Fruit fly (Drosophila melanogaster) whole organism, pupa: ENCODE data around the gene Pxd.

Experiments
- CG10348 ChIP-seq: fragments of 200-800 bp; sonication (Bioruptor generic); IDR thresholded peaks from 2 replicates; pipeline ENCODE4 v1.3.6; 2022; ENCODE audit warnings: missing biosample characterization, missing genetic modification characterization
- CG15710 ChIP-seq: fragments of 200-800 bp; sonication (Bioruptor generic); optimal IDR thresholded peaks from 2 replicates; lab custom pipeline; 2018; ENCODE audit warnings: missing biosample characterization, mild to moderate bottlenecking, missing genetic modification characterization, moderate library complexity
- CG17806 ChIP-seq: fragments of 200-800 bp; sonication (Bioruptor generic); optimal IDR thresholded peaks from 2 replicates; lab custom pipeline; 2018; ENCODE audit warnings: missing biosample characterization, mild to moderate bottlenecking, missing genetic modification characterization, moderate library complexity
- CG32121 ChIP-seq: fragments of 200-800 bp; sonication (Bioruptor generic); IDR thresholded peaks from 2 replicates; pipeline ENCODE4 v1.3.6; 2022; ENCODE audit warnings: missing biosample characterization, missing genetic modification characterization
- CG4496 ChIP-seq: fragments of 200-800 bp; sonication (Bioruptor generic); IDR thresholded peaks from 3 replicates; pipeline ENCODE4 v1.3.6; 2022; ENCODE audit warnings: missing biosample characterization, missing genetic modification characterization
- CG8159 ChIP-seq: fragments of 200-800 bp; sonication (Bioruptor generic); optimal IDR thresholded peaks from 3 replicates; lab custom pipeline; 2018; ENCODE audit warnings: missing biosample characterization, mild to moderate bottlenecking, missing genetic modification characterization, moderate library complexity
- CG8301 ChIP-seq: fragments of 200-800 bp; sonication (Bioruptor generic); optimal IDR thresholded peaks from 2 replicates; lab custom pipeline; 2018; ENCODE audit warnings: missing biosample characterization, mild to moderate bottlenecking, missing genetic modification characterization
- CG9948 ChIP-seq: fragments of 200-800 bp; sonication (Bioruptor generic); optimal IDR thresholded peaks from 2 replicates; lab custom pipeline; 2018; ENCODE audit warnings: missing biosample characterization, mild to moderate bottlenecking, missing genetic modification characterization, moderate library complexity
- EcR ChIP-seq: fragments of 200-800 bp; sonication (Bioruptor generic); optimal IDR thresholded peaks from 3 replicates; lab custom pipeline; 2019; ENCODE audit warnings: missing biosample characterization, missing genetic modification characterization, mild to moderate bottlenecking, moderate library complexity, missing genetic modification reagents
- Pif1A ChIP-seq: fragments of 200-800 bp; sonication (Bioruptor generic); optimal IDR thresholded peaks from 3 replicates; lab custom pipeline; 2016; ENCODE audit warnings: missing biosample characterization, missing genetic modification characterization
- Pif1B ChIP-seq: fragments of 200-800 bp; sonication (Bioruptor generic); optimal IDR thresholded peaks from 3 replicates; lab custom pipeline; 2016; ENCODE audit warnings: missing biosample characterization, missing genetic modification characterization
- gl ChIP-seq: fragments of 200-800 bp; sonication (Bioruptor generic); optimal IDR thresholded peaks from 2 replicates; lab custom pipeline; 2018; ENCODE audit warnings: missing biosample characterization, mild to moderate bottlenecking, missing genetic modification characterization

DNA sequence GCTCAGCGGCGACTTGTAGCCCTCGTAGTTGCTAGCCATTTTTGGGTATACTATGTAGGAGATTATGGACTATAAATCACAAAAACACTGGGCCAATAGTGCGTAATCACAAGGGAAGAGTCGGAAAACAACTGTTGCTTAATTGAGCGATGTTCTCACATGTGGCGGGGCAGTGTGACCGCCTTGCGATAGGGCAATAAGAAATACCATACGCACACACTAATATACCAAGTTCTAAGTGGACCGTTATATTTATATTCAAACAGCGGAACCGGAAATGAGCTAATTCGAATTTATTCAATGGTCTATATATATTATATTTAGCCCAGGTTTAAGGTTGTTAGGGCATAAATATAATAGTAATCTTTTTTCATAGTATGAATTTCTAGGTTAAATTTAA lies 6.6 kb downstream of the Pxd start, which contains the start of gene Adsl:
- TF ChIP-seq CG4496 (GFP tag; lab: Robert Waterston, UW), result peak; percentile 53
- no peak for TF ChIP-seq CG17806 (tag; lab: Kevin White, UChicago)
- TF ChIP-seq CG32121 (GFP tag; lab: Robert Waterston, UW), result no peak
- peak; percentile 39 for TF ChIP-seq CG8159
- TF ChIP-seq gl (tag; lab: Kevin White, UChicago), result no peak
- TF ChIP-seq Pif1B (GFP tag; lab: Kevin White, UChicago), result peak; percentile 8
- peak; percentile 9 for TF ChIP-seq CG8301
- TF ChIP-seq CG9948 (tag; lab: Kevin White, UChicago), result no peak
- TF ChIP-seq Pif1A, result peak; percentile 59
- no peak for TF ChIP-seq EcR (GFP tag; lab: Kevin White, UChicago)
- TF ChIP-seq CG10348 (GFP tag; lab: Robert Waterston, UW), result no peak
- TF ChIP-seq CG15710 (tag; lab: Kevin White, UChicago), result no peak
